Worm (Caenorhabditis elegans) whole organism, midembryonic: ENCODE results near the gene nfm-1.

Source experiments
- T22C8.4 ChIP-seq: fragments of 200-800 bp; sonication (Bioruptor generic); IDR thresholded peaks from 2 replicates; pipeline ENCODE4 v1.3.6; 2022; ENCODE audit warnings: missing genetic modification characterization, missing compliant biosample characterization
- tab-1 ChIP-seq: fragments of 200-800 bp; sonication (Bioruptor generic); IDR thresholded peaks from 2 replicates; pipeline ENCODE4 v1.3.6; 2022; ENCODE audit warnings: missing genetic modification characterization, missing compliant biosample characterization
- ztf-23 ChIP-seq: fragments of 200-800 bp; sonication (Bioruptor generic); IDR thresholded peaks from 2 replicates; pipeline ENCODE4 v1.3.6; 2022; ENCODE audit warnings: missing genetic modification reagents, missing genetic modification characterization, missing compliant biosample characterization

ce11 chrIII:6170038-6170437 is 10.8 kb downstream of the nfm-1 start:
- TF ChIP-seq ztf-23 (GFP tag; lab: Robert Waterston, UW) (no peak), T22C8.4 (GFP tag; lab: Robert Waterston, UW) (no peak), tab-1 (GFP tag; lab: Robert Waterston, UW) (no peak)
